Fruit fly (Drosophila melanogaster): ENCODE results near the gene CG9265.

CG9265 gene

dm6 chr2L:21102399-21103108, 31.3 kb upstream of the CG9265 start, which contains the start of gene CG9257:
Gene CG9257, plus strand, starts transcription at chr2L:21102743.
- no peak for TF ChIP-seq sv (GFP tag; optimal IDR thresholded peaks at IDR 0.05)
- no peak for TF ChIP-seq Rel (GFP tag; optimal IDR thresholded peaks at IDR 0.05)
- peak; percentile 81 for TF ChIP-seq Rel (tag; optimal IDR thresholded peaks at IDR 0.05)
- no peak for TF ChIP-seq dsf (GFP tag; optimal IDR thresholded peaks at IDR 0.05; ENCODE audit: borderline replicate concordance)
- TF ChIP-seq Myc (optimal IDR thresholded peaks at IDR 0.05), result peak; percentile 21
- peak; percentile 24 for TF ChIP-seq Hnf4 (GFP tag; optimal IDR thresholded peaks at IDR 0.05)
- no peak for TF ChIP-seq sage (GFP tag; optimal IDR thresholded peaks at IDR 0.05)
- peak; percentile 6 for TF ChIP-seq OdsH (GFP tag; optimal IDR thresholded peaks at IDR 0.05)
- peak; percentile 13 for TF ChIP-seq ey (GFP tag; optimal IDR thresholded peaks at IDR 0.05)
- TF ChIP-seq brk (GFP tag; optimal IDR thresholded peaks at IDR 0.05), result peak; percentile 27
- no peak for TF ChIP-seq Jra (GFP tag; optimal IDR thresholded peaks at IDR 0.05)
- TF ChIP-seq foxo (GFP tag; optimal IDR thresholded peaks at IDR 0.05), result peak in 1 of 2 experiments; percentile 38
- TF ChIP-seq tai (GFP tag; optimal IDR thresholded peaks at IDR 0.05), result peak; percentile 57
- TF ChIP-seq jim (GFP tag; optimal IDR thresholded peaks at IDR 0.05), result no peak
- TF ChIP-seq Hr83 (GFP tag; optimal IDR thresholded peaks at IDR 0.05; ENCODE audit: poor library complexity, severe bottlenecking), result no peak
- no peak for TF ChIP-seq CG32264 (GFP tag; optimal IDR thresholded peaks at IDR 0.05)
- peak; percentile 40 for TF ChIP-seq woc (GFP tag; optimal IDR thresholded peaks at IDR 0.05)

dm6 chr2L:21097850-21098249, 26.5 kb upstream of the CG9265 start:
- TF ChIP-seq sage (GFP tag; optimal IDR thresholded peaks at IDR 0.05), result no peak
- TF ChIP-seq ey (GFP tag; optimal IDR thresholded peaks at IDR 0.05), result no peak
- TF ChIP-seq woc (GFP tag; optimal IDR thresholded peaks at IDR 0.05), result no peak
- no peak for TF ChIP-seq Abd-B (GFP tag; optimal IDR thresholded peaks at IDR 0.05)
- no peak for TF ChIP-seq Jra (GFP tag; optimal IDR thresholded peaks at IDR 0.05)
- no peak for TF ChIP-seq dl (GFP tag; optimal IDR thresholded peaks at IDR 0.05; ENCODE audit: insufficient read depth in 1 of 2, partially characterized antibody in 2 of 2)

dm6 chr2L:21096448-21096994, 25.2 kb upstream of the CG9265 start, which contains the start of gene CG34136:
Gene CG34136, plus strand, starts transcription at chr2L:21096922.
- TF ChIP-seq Mio (GFP tag; optimal IDR thresholded peaks at IDR 0.05) (no peak), foxo (GFP tag; optimal IDR thresholded peaks at IDR 0.05) (peak in 1 of 2 experiments; percentile 14), sv (GFP tag; optimal IDR thresholded peaks at IDR 0.05) (no peak), fru (GFP tag; optimal IDR thresholded peaks at IDR 0.05) (peak; percentile 74), CrebA (GFP tag; optimal IDR thresholded peaks at IDR 0.05; ENCODE audit: borderline replicate concordance) (peak; percentile 68), dl (GFP tag; optimal IDR thresholded peaks at IDR 0.05; ENCODE audit: insufficient read depth in 1 of 2, partially characterized antibody in 2 of 2) (peak in 1 of 2 experiments; percentile 52), ey (GFP tag; optimal IDR thresholded peaks at IDR 0.05) (no peak), Rel (GFP tag; optimal IDR thresholded peaks at IDR 0.05) (peak; percentile 15), Rel (tag; optimal IDR thresholded peaks at IDR 0.05) (no peak), Dif (GFP tag; optimal IDR thresholded peaks at IDR 0.05; ENCODE audit: partially characterized antibody) (peak; percentile 18), CG9705 (GFP tag; optimal IDR thresholded peaks at IDR 0.05) (no peak), tai (GFP tag; optimal IDR thresholded peaks at IDR 0.05) (peak; percentile 36), h (GFP tag; optimal IDR thresholded peaks at IDR 0.05) (peak; percentile 22)

dm6 chr2L:21090958-21091357, 19.7 kb upstream of the CG9265 start, which contains the start of gene CG14397:
Gene CG14397, plus strand, starts transcription at chr2L:21091227.
- no peak for TF ChIP-seq Rel (GFP tag; optimal IDR thresholded peaks at IDR 0.05)
- TF ChIP-seq Rel (tag; optimal IDR thresholded peaks at IDR 0.05), result no peak
- TF ChIP-seq br (GFP tag; optimal IDR thresholded peaks at IDR 0.05), result no peak
- no peak for TF ChIP-seq Hr83 (GFP tag; optimal IDR thresholded peaks at IDR 0.05; ENCODE audit: poor library complexity, severe bottlenecking)
- no peak for TF ChIP-seq Vsx2 (GFP tag; optimal IDR thresholded peaks at IDR 0.05; ENCODE audit: partially characterized antibody)
- no peak for TF ChIP-seq dl (GFP tag; optimal IDR thresholded peaks at IDR 0.05; ENCODE audit: insufficient read depth in 1 of 2, partially characterized antibody in 2 of 2)
- TF ChIP-seq dmrt93B (GFP tag; optimal IDR thresholded peaks at IDR 0.05), result no peak
- no peak for TF ChIP-seq Hr78 (GFP tag; optimal IDR thresholded peaks at IDR 0.05)
- TF ChIP-seq fru (GFP tag; optimal IDR thresholded peaks at IDR 0.05), result no peak
- no peak for TF ChIP-seq CG32264 (GFP tag; optimal IDR thresholded peaks at IDR 0.05)
- no peak for TF ChIP-seq Myc (optimal IDR thresholded peaks at IDR 0.05)
- no peak for TF ChIP-seq GATAd (GFP tag; optimal IDR thresholded peaks at IDR 0.05)
- no peak for TF ChIP-seq HLH106 (tag; optimal IDR thresholded peaks at IDR 0.05)
- no peak for TF ChIP-seq sage (GFP tag; optimal IDR thresholded peaks at IDR 0.05)
- no peak for TF ChIP-seq foxo (GFP tag; optimal IDR thresholded peaks at IDR 0.05)
- TF ChIP-seq Hnf4 (GFP tag; optimal IDR thresholded peaks at IDR 0.05), result no peak
- TF ChIP-seq rgr (GFP tag; optimal IDR thresholded peaks at IDR 0.05), result no peak
- no peak for TF ChIP-seq jim (GFP tag; optimal IDR thresholded peaks at IDR 0.05)
- TF ChIP-seq Dif (GFP tag; optimal IDR thresholded peaks at IDR 0.05; ENCODE audit: partially characterized antibody), result no peak

Data from whole organism, wandering third instar larva.